Worm (Caenorhabditis elegans) whole organism, late embryonic: ENCODE data around the gene slc-28.2.
"Not testable (repeated sequence)": the region's sequence is repeated elsewhere in the genome, so short reads cannot be mapped to it uniquely, and the experiment has no call there.

Experiments used
- F13H6.1 ChIP-seq: sonication (generic microtip); optimal IDR thresholded peaks from 2 replicates; lab custom pipeline; 2016; ENCODE audit warnings: missing genetic modification characterization, missing compliant biosample characterization
- K02D7.2 ChIP-seq: sonication (generic microtip); optimal IDR thresholded peaks from 2 replicates; lab custom pipeline; 2017; ENCODE audit warnings: mild to moderate bottlenecking, missing genetic modification characterization, missing compliant biosample characterization
- T23F11.4 ChIP-seq: fragments of 200-800 bp; sonication (Bioruptor generic); optimal IDR thresholded peaks from 2 replicates; lab custom pipeline; 2018; ENCODE audit warnings: mild to moderate bottlenecking, missing genetic modification characterization, missing compliant biosample characterization
- ahr-1 ChIP-seq: sonication (generic microtip); optimal IDR thresholded peaks from 2 replicates; lab custom pipeline; 2016; ENCODE audit warnings: missing genetic modification characterization, missing compliant biosample characterization
- ama-1 ChIP-seq: fragments of 150-350 bp; optimal IDR thresholded peaks from 2 replicates; lab custom pipeline; 2014
- ceh-18 ChIP-seq: sonication (generic microtip); optimal IDR thresholded peaks from 2 replicates; lab custom pipeline; 2016; ENCODE audit warnings: missing genetic modification characterization, missing compliant biosample characterization
- ceh-19 ChIP-seq: fragments of 200-800 bp; sonication (Bioruptor generic); optimal IDR thresholded peaks from 2 replicates; lab custom pipeline; 2018; ENCODE audit warnings: mild to moderate bottlenecking, missing genetic modification characterization, missing compliant biosample characterization
- ceh-2 ChIP-seq: sonication (generic microtip); optimal IDR thresholded peaks from 2 replicates; lab custom pipeline; 2016; ENCODE audit warnings: missing genotype, missing genetic modification characterization, missing compliant biosample characterization
- ceh-24 ChIP-seq: sonication (generic microtip); optimal IDR thresholded peaks from 2 replicates; lab custom pipeline; 2016; ENCODE audit warnings: mild to moderate bottlenecking, missing genetic modification characterization, missing compliant biosample characterization
- ceh-31 ChIP-seq: sonication (generic microtip); optimal IDR thresholded peaks from 2 replicates; lab custom pipeline; 2016; ENCODE audit warnings: missing genetic modification characterization, missing compliant biosample characterization
- ceh-34 ChIP-seq: sonication (generic microtip); optimal IDR thresholded peaks from 2 replicates; lab custom pipeline; 2016; ENCODE audit warnings: mild to moderate bottlenecking, missing genetic modification characterization, missing compliant biosample characterization
- ceh-45 ChIP-seq: fragments of 200-800 bp; sonication (Bioruptor generic); IDR thresholded peaks from 2 replicates; pipeline ENCODE4 v1.3.6; 2022; ENCODE audit warnings: missing genetic modification reagents, missing genetic modification characterization, missing compliant biosample characterization
- che-1 ChIP-seq: sonication (generic microtip); optimal IDR thresholded peaks from 2 replicates; lab custom pipeline; 2016; ENCODE audit warnings: mild to moderate bottlenecking, missing genetic modification characterization, missing compliant biosample characterization
- elt-2 ChIP-seq: sonication (generic microtip); optimal IDR thresholded peaks from 2 replicates; lab custom pipeline; 2016; ENCODE audit warnings: missing genetic modification reagents, missing genetic modification characterization, missing compliant biosample characterization
- ets-4 ChIP-seq: sonication (generic microtip); optimal IDR thresholded peaks from 2 replicates; lab custom pipeline; 2016; ENCODE audit warnings: missing genetic modification characterization, missing compliant biosample characterization
- fkh-6 ChIP-seq: sonication (generic microtip); optimal IDR thresholded peaks from 2 replicates; lab custom pipeline; 2016; ENCODE audit warnings: missing genetic modification characterization, missing compliant biosample characterization
- gmeb-2 ChIP-seq: sonication (generic microtip); optimal IDR thresholded peaks from 2 replicates; lab custom pipeline; 2016; ENCODE audit warnings: missing genetic modification characterization, inconsistent platforms, missing compliant biosample characterization
- hlh-6 ChIP-seq: sonication (generic microtip); optimal IDR thresholded peaks from 2 replicates; lab custom pipeline; 2016; ENCODE audit warnings: missing genotype, missing genetic modification characterization, missing compliant biosample characterization
- madf-2 ChIP-seq: sonication (generic microtip); optimal IDR thresholded peaks from 2 replicates; lab custom pipeline; 2017; ENCODE audit warnings: missing genetic modification characterization, missing compliant biosample characterization
- mec-3 ChIP-seq: sonication (generic microtip); optimal IDR thresholded peaks from 2 replicates; lab custom pipeline; 2016; ENCODE audit warnings: borderline replicate concordance, missing genetic modification characterization, missing compliant biosample characterization
- nhr-232 ChIP-seq: sonication (generic microtip); optimal IDR thresholded peaks from 2 replicates; lab custom pipeline; 2016; ENCODE audit warnings: missing genetic modification characterization, missing compliant biosample characterization
- npax-4 ChIP-seq: sonication (generic microtip); optimal IDR thresholded peaks from 2 replicates; lab custom pipeline; 2016; ENCODE audit warnings: missing genetic modification characterization, missing compliant biosample characterization
- pag-3 ChIP-seq: sonication (generic microtip); optimal IDR thresholded peaks from 2 replicates; lab custom pipeline; 2016; ENCODE audit warnings: missing compliant biosample characterization, missing genetic modification characterization, borderline replicate concordance
- pat-9 ChIP-seq: fragments of 200-800 bp; sonication (Bioruptor generic); optimal IDR thresholded peaks from 2 replicates; lab custom pipeline; 2018; ENCODE audit warnings: mild to moderate bottlenecking, missing genetic modification characterization, moderate library complexity, missing compliant biosample characterization
- pax-1 ChIP-seq: fragments of 150-350 bp; optimal IDR thresholded peaks from 2 replicates; lab custom pipeline; 2014; ENCODE audit warnings: missing biosample characterization, missing genetic modification characterization
- pha-2 ChIP-seq: sonication (generic microtip); optimal IDR thresholded peaks from 2 replicates; lab custom pipeline; 2017; ENCODE audit warnings: mild to moderate bottlenecking, missing genetic modification characterization, missing compliant biosample characterization
- pha-4 ChIP-seq: fragments of 150-350 bp; optimal IDR thresholded peaks from 2 replicates; lab custom pipeline; 2018; ENCODE audit warnings: missing biosample characterization, missing genetic modification reagents, missing genetic modification characterization
- pqm-1 ChIP-seq: sonication (generic microtip); optimal IDR thresholded peaks from 2 replicates; lab custom pipeline; 2016; ENCODE audit warnings: missing genetic modification characterization, missing compliant biosample characterization
- pros-1 ChIP-seq: fragments of 150-350 bp; optimal IDR thresholded peaks from 2 replicates; lab custom pipeline; 2014; ENCODE audit warnings: missing biosample characterization, missing genetic modification reagents, missing genetic modification characterization
- ref-2 ChIP-seq: sonication (generic microtip); optimal IDR thresholded peaks from 2 replicates; lab custom pipeline; 2016; ENCODE audit warnings: missing genetic modification characterization, missing compliant biosample characterization
- rnt-1 ChIP-seq: sonication (generic microtip); optimal IDR thresholded peaks from 2 replicates; lab custom pipeline; 2016; ENCODE audit warnings: missing genetic modification characterization, missing compliant biosample characterization
- sdc-2 ChIP-seq: sonication (generic microtip); optimal IDR thresholded peaks from 2 replicates; lab custom pipeline; 2016; ENCODE audit warnings: missing genotype, missing genetic modification characterization, missing compliant biosample characterization
- sox-2 ChIP-seq: fragments of 200-800 bp; sonication (Bioruptor generic); IDR thresholded peaks from 2 replicates; pipeline ENCODE4 v1.3.6; 2022; ENCODE audit warnings: missing genetic modification reagents, missing genetic modification characterization, missing compliant biosample characterization
- sox-4 ChIP-seq: sonication (generic microtip); optimal IDR thresholded peaks from 2 replicates; lab custom pipeline; 2017; ENCODE audit warnings: mild to moderate bottlenecking, missing genetic modification characterization, inconsistent platforms, missing compliant biosample characterization
- tbx-2 ChIP-seq: sonication (generic microtip); optimal IDR thresholded peaks from 2 replicates; lab custom pipeline; 2016; ENCODE audit warnings: missing genetic modification characterization, missing compliant biosample characterization
- ttx-3 ChIP-seq: sonication (generic microtip); optimal IDR thresholded peaks from 2 replicates; lab custom pipeline; 2016; ENCODE audit warnings: missing genetic modification reagents, missing genetic modification characterization, missing compliant biosample characterization
- unc-3 ChIP-seq, 2 experiments: fragments of 200-800 bp in 1 of 2; sonication (Bioruptor generic) in 1 of 2; sonication (generic microtip) in 1 of 2; conservative IDR thresholded peaks in 1 of 2; optimal IDR thresholded peaks in 1 of 2; 2 replicates each; pipeline versions ENCODE4 v1.3.6 to Lab custom; 2016 to 2022; ENCODE audit warnings: missing compliant biosample characterization in 2 of 2, missing genetic modification characterization in 2 of 2, missing genetic modification reagents in 1 of 2
- unc-42 ChIP-seq: sonication (generic microtip); optimal IDR thresholded peaks from 2 replicates; lab custom pipeline; 2016; ENCODE audit warnings: missing genotype, missing genetic modification characterization, missing compliant biosample characterization
- zip-5 ChIP-seq: sonication (generic microtip); optimal IDR thresholded peaks from 2 replicates; lab custom pipeline; 2016; ENCODE audit warnings: missing genetic modification characterization, missing compliant biosample characterization

slc-28.2 gene

ce11 chrV:3505745-3506144 is 45.7 kb downstream of the slc-28.2 start:
- TF ChIP-seq elt-2 (tag; lab: Kevin White, UChicago), result peak; percentile 91
- TF ChIP-seq ttx-3 (tag; lab: Kevin White, UChicago), result no peak
- no peak for TF ChIP-seq tbx-2 (tag; lab: Kevin White, UChicago)
- TF ChIP-seq, all 69 proteins: peak for 1

DNA sequence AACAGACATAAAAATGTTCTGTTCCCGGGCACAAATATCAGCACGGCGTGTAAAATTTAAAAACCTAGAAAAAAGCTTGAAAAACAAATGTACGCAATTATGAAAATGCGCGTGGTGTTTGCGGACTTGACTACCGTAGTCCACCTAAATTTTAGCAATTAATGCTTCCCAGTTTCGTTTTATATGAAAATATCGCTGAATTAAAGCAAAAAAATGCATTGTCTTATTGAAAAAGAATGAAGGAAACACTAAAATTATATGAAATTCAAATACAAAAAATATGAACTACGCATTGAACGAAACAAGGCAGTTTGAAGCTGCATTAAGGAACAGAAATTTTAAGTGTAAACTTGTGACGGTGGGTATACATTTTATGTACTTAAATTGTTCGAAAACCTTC is 46.2 kb downstream of the slc-28.2 start, which contains the start of gene ugt-64:
ugt-64 (minus strand) TSS at position 101 of the 400 bp plus-strand sequence.
- not testable (repeated sequence) for TF ChIP-seq ceh-18 (tag; lab: Kevin White, UChicago); ceh-24; pros-1 (tag; lab: Kevin White, UChicago)

ce11 chrV:3507691-3508090 is 47.7 kb downstream of the slc-28.2 start, which contains the start of gene str-225:
str-225 (plus strand) TSS chrV:3507822.
- TF ChIP-seq mec-3 (no peak), madf-2 (tag; lab: Kevin White, UChicago) (no peak), rnt-1 (tag; lab: Kevin White, UChicago) (no peak), ceh-34 (tag; lab: Kevin White, UChicago) (no peak), ama-1 (lab: Kevin White, UChicago) (no peak), zip-5 (tag; lab: Kevin White, UChicago) (no peak), elt-2 (tag; lab: Kevin White, UChicago) (no peak), pax-1 (no peak), T23F11.4 (GFP tag; lab: Kevin White, UChicago) (no peak), ahr-1 (no peak), unc-42 (tag; lab: Kevin White, UChicago) (no peak)

- TF ChIP-seq T23F11.4 (GFP tag; lab: Kevin White, UChicago) (no peak), ceh-18 (tag; lab: Kevin White, UChicago) (no peak), unc-42 (tag; lab: Kevin White, UChicago) (no peak), ceh-45 (no peak), fkh-6 (tag; lab: Kevin White, UChicago) (no peak), pha-4 (tag; lab: Kevin White, UChicago) (no peak), pag-3 (tag; lab: Kevin White, UChicago) (no peak), hlh-6 (tag; lab: Kevin White, UChicago) (no peak), ama-1 (lab: Kevin White, UChicago) (no peak), che-1 (tag; lab: Kevin White, UChicago) (no peak), ceh-31 (tag; lab: Kevin White, UChicago) (no peak), pqm-1 (tag; lab: Kevin White, UChicago) (no peak)
Observed at ce11 chrV:3509878-3510277, 49.9 kb downstream of the slc-28.2 start, which contains the start of gene str-228. str-228 (plus strand) TSS chrV:3510178.

DNA sequence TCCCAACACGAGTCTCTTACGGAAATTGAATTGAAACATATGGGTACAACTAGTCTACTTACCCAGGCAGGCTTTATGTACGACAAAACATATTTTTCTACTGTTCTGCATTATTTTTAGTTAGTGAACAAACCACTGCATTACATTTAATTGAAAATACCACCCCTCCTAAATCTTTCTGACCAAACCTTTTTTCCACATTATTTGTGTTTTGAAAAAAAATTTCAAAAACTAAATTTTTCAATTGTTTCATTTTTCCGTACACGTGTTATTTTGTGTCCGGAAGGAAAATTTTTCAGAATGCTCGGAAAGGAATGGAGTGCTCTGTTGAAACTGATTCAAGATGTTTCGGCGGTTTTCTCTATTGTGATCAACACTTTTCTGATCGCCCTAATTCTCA is 52.4 kb downstream of the slc-28.2 start, which contains the start of gene str-226:
str-226 (plus strand) TSS at position 301 of the 400 bp plus-strand sequence.
- no peak for TF ChIP-seq ceh-19 (GFP tag; lab: Kevin White, UChicago)
- TF ChIP-seq ets-4, result no peak
- no peak for TF ChIP-seq ceh-34 (tag; lab: Kevin White, UChicago)
- TF ChIP-seq sox-2 (GFP tag; lab: Robert Waterston, UW), result no peak
- no peak for TF ChIP-seq ref-2
- no peak for TF ChIP-seq zip-5 (tag; lab: Kevin White, UChicago)
- TF ChIP-seq sdc-2 (tag; lab: Kevin White, UChicago), result no peak
- no peak for TF ChIP-seq npax-4 (tag; lab: Kevin White, UChicago)
- no peak for TF ChIP-seq unc-3 (GFP tag; conservative IDR thresholded peaks at IDR 0.05; lab: Robert Waterston, UW)
- no peak for TF ChIP-seq unc-3 (tag; optimal IDR thresholded peaks at IDR 0.05; lab: Kevin White, UChicago)
- no peak for TF ChIP-seq fkh-6 (tag; lab: Kevin White, UChicago)
- TF ChIP-seq sox-4 (tag; lab: Kevin White, UChicago), result no peak
- TF ChIP-seq nhr-232, result no peak
- no peak for TF ChIP-seq tbx-2 (tag; lab: Kevin White, UChicago)
- no peak for TF ChIP-seq pat-9 (tag; lab: Kevin White, UChicago)
- no peak for TF ChIP-seq gmeb-2 (tag; lab: Kevin White, UChicago)
- no peak for TF ChIP-seq F13H6.1 (tag; lab: Kevin White, UChicago)
- no peak for TF ChIP-seq K02D7.2 (tag; lab: Kevin White, UChicago)
- TF ChIP-seq ceh-2 (tag; lab: Kevin White, UChicago), result no peak
- TF ChIP-seq mec-3, result no peak
- no peak for TF ChIP-seq pha-2
